Worm (Caenorhabditis elegans) whole organism, L4 larva: ENCODE data around the gene fbxa-18.

Experiments used
- F44E2.7 ChIP-seq: fragments of 200-800 bp; sonication (Bioruptor generic); IDR thresholded peaks from 2 replicates; pipeline ENCODE4 v2.1.2; 2022; ENCODE audit warnings: missing genetic modification characterization, missing compliant biosample characterization
- F49E8.2 ChIP-seq: sonication (generic microtip); optimal IDR thresholded peaks from 2 replicates; lab custom pipeline; 2016; ENCODE audit warnings: missing compliant biosample characterization, mild to moderate bottlenecking, missing genetic modification characterization, borderline replicate concordance
- Y48G9A.11 ChIP-seq: fragments of 200-800 bp; sonication (Bioruptor generic); IDR thresholded peaks from 2 replicates; pipeline ENCODE4 v1.3.6; 2022; ENCODE audit warnings: missing genetic modification reagents, missing genetic modification characterization, missing compliant biosample characterization
- Y75B8A.6 ChIP-seq: fragments of 200-800 bp; sonication (Bioruptor generic); IDR thresholded peaks from 2 replicates; pipeline ENCODE4 v1.3.6; 2022; ENCODE audit warnings: missing genetic modification reagents, missing genetic modification characterization, missing compliant biosample characterization
- ZK546.5 ChIP-seq, 2 experiments: sonication (generic microtip); optimal IDR thresholded peaks; 2 replicates each; lab custom pipeline; 2017; ENCODE audit warnings: missing biosample characterization in 2 of 2, missing genetic modification characterization in 2 of 2
- aha-1 ChIP-seq: fragments of 150-350 bp; peaks from one replicate; lab custom pipeline; 2014; ENCODE audit warnings: missing biosample characterization, missing genetic modification characterization
- arid-1 ChIP-seq: fragments of 200-800 bp; sonication (Bioruptor generic); conservative IDR thresholded peaks from 2 replicates; pipeline ENCODE4 v1.3.6; 2022; ENCODE audit warnings: missing genetic modification reagents, missing genetic modification characterization, missing compliant biosample characterization
- ceh-20 ChIP-seq: fragments of 200-800 bp; sonication (Bioruptor generic); IDR thresholded peaks from 2 replicates; pipeline ENCODE4 v1.3.6; 2022; ENCODE audit warnings: missing genetic modification reagents, missing genetic modification characterization, missing compliant biosample characterization
- ceh-28 ChIP-seq: fragments of 150-350 bp; optimal IDR thresholded peaks from 2 replicates; lab custom pipeline; 2014; ENCODE audit warnings: missing biosample characterization, missing genetic modification reagents, missing genetic modification characterization
- ceh-82 ChIP-seq: sonication (generic microtip); optimal IDR thresholded peaks from 2 replicates; lab custom pipeline; 2017; ENCODE audit warnings: missing biosample characterization, missing genetic modification characterization
- ces-1 ChIP-seq: fragments of 150-350 bp; sonication (generic microtip); optimal IDR thresholded peaks from 4 replicates; lab custom pipeline; 2014; ENCODE audit warnings: missing biosample characterization, missing genetic modification reagents, missing genetic modification characterization
- cey-2 ChIP-seq: sonication (generic microtip); optimal IDR thresholded peaks from 3 replicates; lab custom pipeline; 2017; ENCODE audit warnings: missing genetic modification characterization, mild to moderate bottlenecking, missing compliant biosample characterization, antibody characterized with exemption, borderline replicate concordance; ENCODE audit not compliant: insufficient read depth
- daf-16 ChIP-seq, 3 experiments: sonication (generic microtip); optimal IDR thresholded peaks; 2 replicates each; lab custom pipeline; 2016 to 2017; ENCODE audit warnings: missing genetic modification characterization in 3 of 3, missing genetic modification reagents in 3 of 3, mild to moderate bottlenecking in 2 of 3, missing compliant biosample characterization in 2 of 3, missing biosample characterization in 1 of 3, moderate library complexity in 1 of 3
- daf-19 ChIP-seq: fragments of 200-800 bp; sonication (Bioruptor generic); conservative IDR thresholded peaks from 2 replicates; pipeline ENCODE4 v1.3.6; 2022; ENCODE audit warnings: missing genetic modification characterization, missing compliant biosample characterization
- daf-8 ChIP-seq: fragments of 200-800 bp; sonication (Bioruptor generic); IDR thresholded peaks from 2 replicates; pipeline ENCODE4 v1.3.6; 2022; ENCODE audit warnings: missing genetic modification characterization, missing compliant biosample characterization
- dpl-1 ChIP-seq: fragments of 150-350 bp; optimal IDR thresholded peaks from 2 replicates; lab custom pipeline; 2014; ENCODE audit warnings: missing biosample characterization, missing genetic modification reagents, missing genetic modification characterization
- duxl-1 ChIP-seq: sonication (generic microtip); optimal IDR thresholded peaks from 2 replicates; lab custom pipeline; 2016; ENCODE audit warnings: mild to moderate bottlenecking, missing genetic modification characterization, moderate library complexity, missing compliant biosample characterization; ENCODE audit not compliant: poor library complexity
- dve-1 ChIP-seq: sonication (generic microtip); optimal IDR thresholded peaks from 2 replicates; lab custom pipeline; 2017; ENCODE audit warnings: antibody characterized with exemption, mild to moderate bottlenecking, missing genetic modification characterization, missing compliant biosample characterization; ENCODE audit not compliant: insufficient read depth
- egl-43 ChIP-seq: fragments of 200-800 bp; sonication (Bioruptor generic); IDR thresholded peaks from 2 replicates; pipeline ENCODE4 v1.3.6; 2022; ENCODE audit warnings: missing genetic modification reagents, missing genetic modification characterization, missing compliant biosample characterization
- hlh-30 ChIP-seq: sonication (generic microtip); optimal IDR thresholded peaks from 2 replicates; lab custom pipeline; 2017; ENCODE audit warnings: antibody characterized with exemption, mild to moderate bottlenecking, missing genetic modification characterization, missing compliant biosample characterization; ENCODE audit not compliant: insufficient read depth
- hmg-1.1 ChIP-seq: fragments of 200-800 bp; sonication (Bioruptor generic); IDR thresholded peaks from 2 replicates; pipeline ENCODE4 v1.3.6; 2022; ENCODE audit warnings: missing genetic modification reagents, missing genetic modification characterization, missing compliant biosample characterization
- jun-1 ChIP-seq: fragments of 150-350 bp; optimal IDR thresholded peaks from 2 replicates; lab custom pipeline; 2014; ENCODE audit warnings: missing biosample characterization, missing genetic modification reagents, missing genetic modification characterization
- lin-1 ChIP-seq: fragments of 200-800 bp; sonication (Bioruptor generic); IDR thresholded peaks from 2 replicates; pipeline ENCODE4 v1.3.6; 2022; ENCODE audit warnings: missing genetic modification reagents, missing genetic modification characterization, missing compliant biosample characterization
- lin-13 ChIP-seq: fragments of 150-350 bp; optimal IDR thresholded peaks from 2 replicates; lab custom pipeline; 2014; ENCODE audit warnings: missing biosample characterization, missing genetic modification reagents, missing genetic modification characterization
- lin-29 ChIP-seq: fragments of 200-800 bp; sonication (Bioruptor generic); IDR thresholded peaks from 2 replicates; pipeline ENCODE4 v1.3.6; 2022; ENCODE audit warnings: missing genetic modification reagents, missing genetic modification characterization, missing compliant biosample characterization
- lin-38 ChIP-seq: fragments of 200-800 bp; sonication (Bioruptor generic); IDR thresholded peaks from 2 replicates; pipeline ENCODE4 v1.3.6; 2022; ENCODE audit warnings: missing genetic modification reagents, missing genetic modification characterization, missing compliant biosample characterization
- madf-9 ChIP-seq: fragments of 200-800 bp; sonication (Bioruptor generic); conservative IDR thresholded peaks from 2 replicates; pipeline ENCODE4 v1.3.6; 2022; ENCODE audit warnings: missing genetic modification reagents, missing genetic modification characterization, missing compliant biosample characterization
- mdl-1 ChIP-seq, 2 experiments: fragments of 150-350 bp in 1 of 2; sonication (generic microtip) in 1 of 2; optimal IDR thresholded peaks; 2 replicates each; lab custom pipeline; 2014 to 2017; ENCODE audit warnings: missing biosample characterization in 2 of 2, missing genetic modification characterization in 2 of 2
- mdt-29 ChIP-seq: fragments of 200-800 bp; sonication (Bioruptor generic); IDR thresholded peaks from 2 replicates; pipeline ENCODE4 v1.3.6; 2022; ENCODE audit warnings: missing genetic modification reagents, missing genetic modification characterization, missing compliant biosample characterization
- mep-1 ChIP-seq: fragments of 150-350 bp; sonication (generic microtip); optimal IDR thresholded peaks from 3 replicates; lab custom pipeline; 2014; ENCODE audit warnings: missing biosample characterization, missing genetic modification characterization
- nhr-10 ChIP-seq: fragments of 150-350 bp; optimal IDR thresholded peaks from 2 replicates; lab custom pipeline; 2014; ENCODE audit warnings: missing biosample characterization, missing genetic modification characterization
- nhr-11 ChIP-seq: fragments of 150-350 bp; optimal IDR thresholded peaks from 2 replicates; lab custom pipeline; 2014; ENCODE audit warnings: missing biosample characterization, missing genetic modification characterization
- nhr-41 ChIP-seq: fragments of 200-800 bp; sonication (Bioruptor generic); IDR thresholded peaks from 2 replicates; pipeline ENCODE4 v1.3.6; 2022; ENCODE audit warnings: missing genetic modification reagents, missing genetic modification characterization, missing compliant biosample characterization
- nhr-48 ChIP-seq: sonication (generic microtip); optimal IDR thresholded peaks from 2 replicates; lab custom pipeline; 2016; ENCODE audit warnings: mild to moderate bottlenecking, missing genetic modification characterization, missing compliant biosample characterization
- nhr-6 ChIP-seq: fragments of 150-350 bp; optimal IDR thresholded peaks from 2 replicates; lab custom pipeline; 2014; ENCODE audit warnings: missing biosample characterization, missing genetic modification characterization
- php-3 ChIP-seq: fragments of 200-800 bp; sonication (Bioruptor generic); IDR thresholded peaks from 2 replicates; pipeline ENCODE4 v1.3.6; 2022; ENCODE audit warnings: missing genetic modification reagents, missing genetic modification characterization, missing compliant biosample characterization
- pqm-1 ChIP-seq: sonication (generic microtip); optimal IDR thresholded peaks from 2 replicates; lab custom pipeline; 2017; ENCODE audit warnings: missing biosample characterization, missing genetic modification characterization
- saeg-2 ChIP-seq: fragments of 200-800 bp; sonication (Bioruptor generic); IDR thresholded peaks from 2 replicates; pipeline ENCODE4 v1.3.6; 2022; ENCODE audit warnings: missing genetic modification reagents, missing genetic modification characterization, missing compliant biosample characterization
- sdz-12 ChIP-seq: fragments of 200-800 bp; sonication (Bioruptor generic); optimal IDR thresholded peaks from 2 replicates; lab custom pipeline; 2018; ENCODE audit warnings: mild to moderate bottlenecking, missing genetic modification characterization, missing compliant biosample characterization
- set-16 ChIP-seq: fragments of 200-800 bp; sonication (Bioruptor generic); IDR thresholded peaks from 2 replicates; pipeline ENCODE4 v1.3.6; 2022; ENCODE audit warnings: missing genetic modification reagents, missing genetic modification characterization, missing compliant biosample characterization
- snpc-4 ChIP-seq: fragments of 150-350 bp; optimal IDR thresholded peaks from 2 replicates; lab custom pipeline; 2014; ENCODE audit warnings: missing biosample characterization, missing genetic modification characterization
- spr-3 ChIP-seq: fragments of 200-800 bp; sonication (Bioruptor generic); optimal IDR thresholded peaks from 2 replicates; lab custom pipeline; 2018; ENCODE audit warnings: mild to moderate bottlenecking, missing genetic modification characterization, missing compliant biosample characterization
- tra-1 ChIP-seq: fragments of 200-800 bp; sonication (Bioruptor generic); IDR thresholded peaks from 2 replicates; pipeline ENCODE4 v1.3.6; 2022; ENCODE audit warnings: missing genetic modification reagents, missing genetic modification characterization, missing compliant biosample characterization
- unc-62 ChIP-seq, 3 experiments: fragments of 150-350 bp in 1 of 3; sonication (generic microtip); optimal IDR thresholded peaks in 2 of 3; peaks in 1 of 3; 1 replicate in 1 of 3; 2 replicates in 2 of 3; lab custom pipeline; 2014 to 2017; ENCODE audit warnings: missing biosample characterization in 3 of 3, missing genetic modification characterization in 3 of 3, missing genetic modification reagents in 3 of 3, missing genotype in 1 of 3
- zag-1 ChIP-seq: fragments of 150-350 bp; optimal IDR thresholded peaks from 2 replicates; lab custom pipeline; 2014; ENCODE audit warnings: missing biosample characterization, missing genetic modification characterization
- zfp-2 ChIP-seq: sonication (generic microtip); optimal IDR thresholded peaks from 2 replicates; lab custom pipeline; 2016; ENCODE audit warnings: mild to moderate bottlenecking, missing genetic modification characterization, missing compliant biosample characterization
- zfp-3 ChIP-seq: fragments of 200-800 bp; sonication (Bioruptor generic); conservative IDR thresholded peaks from 2 replicates; pipeline ENCODE4 v1.3.6; 2022; ENCODE audit warnings: missing genetic modification reagents, missing genetic modification characterization, missing compliant biosample characterization
- ztf-11 ChIP-seq: fragments of 150-350 bp; optimal IDR thresholded peaks from 2 replicates; lab custom pipeline; 2014; ENCODE audit warnings: missing biosample characterization, missing genetic modification characterization

fbxa-18 gene

DNA sequence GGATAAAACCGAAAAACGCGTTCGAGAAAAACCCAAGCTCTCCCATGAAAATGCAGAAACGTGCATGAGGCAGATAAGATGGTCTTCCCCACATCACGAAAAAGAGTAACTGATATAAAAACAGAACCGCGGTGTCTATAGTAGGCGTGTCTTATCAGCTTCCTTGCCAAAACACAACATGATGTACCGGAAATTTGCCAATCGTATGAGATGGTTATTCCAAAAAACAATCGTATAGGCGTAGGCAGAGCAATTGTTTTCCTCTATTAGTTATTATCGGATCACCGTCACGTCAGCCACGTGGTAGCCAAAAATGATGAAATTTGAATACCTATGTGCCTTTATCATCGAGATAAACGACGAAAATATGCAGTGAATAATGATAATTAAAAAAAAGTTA lies 43.0 kb upstream of the fbxa-18 start, which contains the start of gene str-7:
Gene str-7 (minus strand): TSS at position 101 of the 400 bp plus-strand sequence.
- TF ChIP-seq hlh-30 (tag; lab: Kevin White, UChicago) (no peak), hmg-1.1 (GFP tag; lab: Robert Waterston, UW) (no peak), saeg-2 (no peak), nhr-11 (no peak), Y75B8A.6 (GFP tag; lab: Robert Waterston, UW) (no peak), lin-29 (no peak), arid-1 (no peak), spr-3 (no peak), nhr-10 (no peak), ceh-20 (GFP tag; lab: Robert Waterston, UW) (no peak), dve-1 (tag; lab: Kevin White, UChicago) (no peak), pqm-1 (tag; lab: Kevin White, UChicago) (no peak), ZK546.5 (tag; optimal IDR thresholded peaks at IDR 0.05; lab: Kevin White, UChicago) (no peak)

DNA sequence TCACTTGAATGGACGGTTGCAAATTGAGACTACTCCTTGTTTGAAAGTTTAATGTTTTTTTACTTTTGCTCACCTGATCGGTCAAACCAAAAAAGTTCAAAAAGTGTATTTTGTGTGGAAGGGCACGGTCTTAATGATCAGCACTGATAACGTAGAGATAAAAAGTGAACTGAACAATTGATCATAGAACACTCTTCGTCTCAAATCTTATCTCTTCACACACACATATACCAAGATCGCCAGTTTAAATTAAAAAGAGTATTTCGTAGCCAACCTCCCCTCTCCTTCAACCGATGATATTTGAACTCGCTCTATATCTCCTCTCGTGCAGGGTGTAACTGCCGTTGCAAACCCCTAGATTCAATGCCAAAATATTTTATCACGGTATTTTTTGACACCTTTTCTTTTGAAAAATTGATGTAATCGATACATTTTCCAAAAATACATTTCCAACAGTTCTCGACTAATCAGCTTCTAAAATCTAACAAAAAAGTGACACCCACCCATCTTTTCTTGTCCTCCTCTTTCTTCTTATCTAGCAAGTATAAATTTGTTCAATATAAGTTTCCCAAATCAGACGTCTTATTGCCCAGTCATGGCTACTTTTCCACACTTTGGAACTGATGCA lies 42.3 kb upstream of the fbxa-18 start, which contains the start of gene cth-1:
Gene cth-1 (plus strand): TSS at position 578 of the 628 bp plus-strand sequence.
- TF ChIP-seq ces-1 (GFP tag; lab: Kevin White, UChicago): no peak
- no peak for TF ChIP-seq daf-19
- TF ChIP-seq set-16 (GFP tag; lab: Robert Waterston, UW): no peak
- no peak for TF ChIP-seq snpc-4 (tag; lab: Kevin White, UChicago)
- no peak for TF ChIP-seq ZK546.5 (tag; optimal IDR thresholded peaks at IDR 0.05; lab: Kevin White, UChicago)
- peak; percentile 74 for TF ChIP-seq nhr-48 (tag; lab: Kevin White, UChicago)
- TF ChIP-seq egl-43 (GFP tag; lab: Robert Waterston, UW): no peak
- TF ChIP-seq lin-13: no peak
- TF ChIP-seq ceh-28 (tag; lab: Kevin White, UChicago): no peak
- TF ChIP-seq aha-1 (tag; lab: Kevin White, UChicago): peak; percentile 63
- no peak for TF ChIP-seq lin-38 (GFP tag; lab: Robert Waterston, UW)
- TF ChIP-seq ztf-11: no peak
- no peak for TF ChIP-seq zfp-3
- no peak for TF ChIP-seq lin-1 (GFP tag; lab: Robert Waterston, UW)
- no peak for TF ChIP-seq F44E2.7 (GFP tag; lab: Robert Waterston, UW)
- no peak for TF ChIP-seq hmg-1.1 (GFP tag; lab: Robert Waterston, UW)
- no peak for TF ChIP-seq madf-9 (GFP tag; lab: Robert Waterston, UW)
- no peak for TF ChIP-seq nhr-6 (tag; lab: Kevin White, UChicago)
- TF ChIP-seq ceh-82 (tag; lab: Kevin White, UChicago): no peak
- no peak for TF ChIP-seq daf-8 (GFP tag; lab: Robert Waterston, UW)
- no peak for TF ChIP-seq sdz-12 (GFP tag; lab: Kevin White, UChicago)
- TF ChIP-seq dve-1 (tag; lab: Kevin White, UChicago): peak; percentile 66
- TF ChIP-seq zfp-2: no peak
- no peak for TF ChIP-seq zag-1 (tag; lab: Kevin White, UChicago)
- no peak for TF ChIP-seq duxl-1 (tag; lab: Kevin White, UChicago)
- no peak for TF ChIP-seq mdl-1 (tag; optimal IDR thresholded peaks at IDR 0.05; lab: Kevin White, UChicago)
- no peak for TF ChIP-seq mep-1 (tag; lab: Kevin White, UChicago)
- no peak for TF ChIP-seq dpl-1
- no peak for TF ChIP-seq cey-2 (tag; lab: Kevin White, UChicago)
- no peak for TF ChIP-seq mdt-29 (GFP tag; lab: Robert Waterston, UW)
- no peak for TF ChIP-seq daf-16 (GFP tag; optimal IDR thresholded peaks at IDR 0.05; lab: Kevin White, UChicago)
- peak; percentile 50 for TF ChIP-seq daf-16 (tag; optimal IDR thresholded peaks at IDR 0.05; lab: Kevin White, UChicago)
- no peak for TF ChIP-seq nhr-41 (GFP tag; lab: Robert Waterston, UW)
- TF ChIP-seq tra-1: no peak
- TF ChIP-seq unc-62 (GFP tag; optimal IDR thresholded peaks at IDR 0.05 in 1 of 2; lab: Kevin White, UChicago): peak in 1 of 2 experiments; percentile 27
- no peak for TF ChIP-seq unc-62 (tag; optimal IDR thresholded peaks at IDR 0.05; lab: Kevin White, UChicago)
- no peak for TF ChIP-seq jun-1 (tag; lab: Kevin White, UChicago)
- TF ChIP-seq F49E8.2 (tag; lab: Kevin White, UChicago): no peak
- TF ChIP-seq pqm-1 (tag; lab: Kevin White, UChicago): peak; percentile 64
- TF ChIP-seq ceh-20 (GFP tag; lab: Robert Waterston, UW): no peak
- no peak for TF ChIP-seq php-3 (GFP tag; lab: Robert Waterston, UW)
- no peak for TF ChIP-seq Y48G9A.11 (GFP tag; lab: Robert Waterston, UW)
